Fruit fly (Drosophila melanogaster) whole organism, prepupa: ENCODE data around the gene GstZ1.
A peak's percentile ranks its signal among the peaks of the same experiment; 100 is the strongest.

ENCODE experiments used
- Blimp-1 ChIP-seq: fragments of 200-800 bp; sonication (Bioruptor generic); optimal IDR thresholded peaks from 3 replicates; lab custom pipeline; 2017; ENCODE audit warnings: missing biosample characterization, missing genetic modification characterization, mild to moderate bottlenecking, moderate library complexity, missing genetic modification reagents
- CG10631 ChIP-seq: fragments of 200-800 bp; sonication (Bioruptor generic); optimal IDR thresholded peaks from 2 replicates; lab custom pipeline; 2016; ENCODE audit warnings: missing biosample characterization, missing genetic modification characterization
- CG10669 ChIP-seq: fragments of 200-800 bp; sonication (Bioruptor generic); optimal IDR thresholded peaks from 3 replicates; lab custom pipeline; 2018; ENCODE audit warnings: missing biosample characterization, mild to moderate bottlenecking, missing genetic modification characterization, moderate library complexity
- CG11762 ChIP-seq: fragments of 200-800 bp; sonication (Bioruptor generic); optimal IDR thresholded peaks from 3 replicates; lab custom pipeline; 2016; ENCODE audit warnings: missing biosample characterization, missing genetic modification characterization; ENCODE audit not compliant: insufficient read depth
- CG11902 ChIP-seq: fragments of 200-800 bp; sonication (Bioruptor generic); optimal IDR thresholded peaks from 3 replicates; lab custom pipeline; 2016; ENCODE audit warnings: missing biosample characterization, missing genetic modification characterization
- CG15336 ChIP-seq: fragments of 200-800 bp; sonication (Bioruptor generic); IDR thresholded peaks from 2 replicates; pipeline ENCODE4 v1.3.6; 2022; ENCODE audit warnings: missing biosample characterization, missing genetic modification characterization
- CG3032 ChIP-seq: fragments of 200-800 bp; optimal IDR thresholded peaks from 2 replicates; lab custom pipeline; 2019; ENCODE audit warnings: missing biosample characterization, mild to moderate bottlenecking, missing genetic modification characterization, moderate library complexity
- CG31627 ChIP-seq: fragments of 200-800 bp; sonication (Bioruptor generic); optimal IDR thresholded peaks from 3 replicates; lab custom pipeline; 2016; ENCODE audit warnings: missing biosample characterization, missing genetic modification characterization
- CG32006 ChIP-seq: fragments of 200-800 bp; sonication (Bioruptor generic); optimal IDR thresholded peaks from 3 replicates; lab custom pipeline; 2017; ENCODE audit warnings: missing biosample characterization, mild to moderate bottlenecking, missing genetic modification characterization
- CG34406 ChIP-seq: fragments of 200-800 bp; sonication (Bioruptor generic); optimal IDR thresholded peaks from 3 replicates; lab custom pipeline; 2016; ENCODE audit warnings: missing biosample characterization, missing genetic modification characterization
- CG3919 ChIP-seq: fragments of 200-800 bp; sonication (Bioruptor generic); optimal IDR thresholded peaks from 3 replicates; lab custom pipeline; 2016; ENCODE audit warnings: missing biosample characterization, missing genetic modification characterization
- CG6163 ChIP-seq: fragments of 200-800 bp; sonication (Bioruptor generic); IDR thresholded peaks from 3 replicates; pipeline ENCODE4 v1.3.6; 2022; ENCODE audit warnings: missing biosample characterization, missing genetic modification characterization
- CG6808 ChIP-seq: fragments of 200-800 bp; sonication (Bioruptor generic); optimal IDR thresholded peaks from 3 replicates; lab custom pipeline; 2017; ENCODE audit warnings: missing biosample characterization, missing genetic modification characterization, mild to moderate bottlenecking, moderate library complexity, missing genetic modification reagents
- CG8119 ChIP-seq: fragments of 200-800 bp; sonication (Bioruptor generic); IDR thresholded peaks from 3 replicates; pipeline ENCODE4 v1.3.6; 2022; ENCODE audit warnings: missing biosample characterization, missing genetic modification characterization
- CG8319 ChIP-seq: fragments of 200-800 bp; sonication (Bioruptor generic); optimal IDR thresholded peaks from 3 replicates; lab custom pipeline; 2016; ENCODE audit warnings: missing biosample characterization, missing genetic modification characterization
- CG9139 ChIP-seq: fragments of 200-800 bp; sonication (Bioruptor generic); optimal IDR thresholded peaks from 3 replicates; lab custom pipeline; 2017; ENCODE audit warnings: missing biosample characterization, mild to moderate bottlenecking, missing genetic modification characterization
- Eip75B ChIP-seq: fragments of 200-800 bp; sonication (Bioruptor generic); optimal IDR thresholded peaks from 3 replicates; lab custom pipeline; 2016; ENCODE audit warnings: missing biosample characterization, missing genetic modification characterization
- Eip93F ChIP-seq: fragments of 200-800 bp; sonication (Bioruptor generic); optimal IDR thresholded peaks from 2 replicates; lab custom pipeline; 2016; ENCODE audit warnings: missing biosample characterization, mild to moderate bottlenecking, missing genetic modification characterization
- Hr4 ChIP-seq: fragments of 200-800 bp; sonication (Bioruptor generic); optimal IDR thresholded peaks from 3 replicates; lab custom pipeline; 2016; ENCODE audit warnings: missing biosample characterization, missing genetic modification characterization
- OdsH ChIP-seq: fragments of 200-800 bp; sonication (Bioruptor generic); optimal IDR thresholded peaks from 3 replicates; lab custom pipeline; 2016; ENCODE audit warnings: missing biosample characterization, missing genetic modification characterization
- Sox102F ChIP-seq: fragments of 200-800 bp; sonication (Bioruptor generic); optimal IDR thresholded peaks from 2 replicates; lab custom pipeline; 2016; ENCODE audit warnings: missing biosample characterization, mild to moderate bottlenecking, missing genetic modification characterization
- Sox15 ChIP-seq: fragments of 200-800 bp; sonication (Bioruptor generic); optimal IDR thresholded peaks from 3 replicates; lab custom pipeline; 2016; ENCODE audit warnings: missing biosample characterization, missing genetic modification characterization
- achi ChIP-seq: fragments of 200-800 bp; sonication (Bioruptor generic); optimal IDR thresholded peaks from 3 replicates; lab custom pipeline; 2016; ENCODE audit warnings: missing biosample characterization, missing genetic modification characterization
- dsx ChIP-seq: fragments of 200-800 bp; optimal IDR thresholded peaks from 3 replicates; lab custom pipeline; 2019; ENCODE audit warnings: missing biosample characterization, mild to moderate bottlenecking, missing genetic modification characterization, moderate library complexity; ENCODE audit not compliant: poor library complexity, severe bottlenecking
- fd85E ChIP-seq: fragments of 200-800 bp; sonication (Bioruptor generic); optimal IDR thresholded peaks from 3 replicates; lab custom pipeline; 2016; ENCODE audit warnings: missing biosample characterization, missing genetic modification characterization
- fkh ChIP-seq: fragments of 200-800 bp; sonication (Bioruptor generic); optimal IDR thresholded peaks from 3 replicates; lab custom pipeline; 2017; ENCODE audit warnings: missing biosample characterization, mild to moderate bottlenecking, missing genetic modification characterization, moderate library complexity
- lz ChIP-seq: fragments of 200-800 bp; sonication (Bioruptor generic); optimal IDR thresholded peaks from 3 replicates; lab custom pipeline; 2016; ENCODE audit warnings: missing biosample characterization, missing genetic modification characterization
- net ChIP-seq: fragments of 200-800 bp; sonication (Bioruptor generic); optimal IDR thresholded peaks from 3 replicates; lab custom pipeline; 2016; ENCODE audit warnings: missing biosample characterization, missing genetic modification characterization
- pdm3 ChIP-seq: fragments of 200-800 bp; sonication (Bioruptor generic); optimal IDR thresholded peaks from 3 replicates; lab custom pipeline; 2016; ENCODE audit warnings: missing biosample characterization, missing genetic modification characterization
- salr ChIP-seq, 2 experiments: fragments of 200-800 bp; sonication (Bioruptor generic); optimal IDR thresholded peaks; 3 replicates each; lab custom pipeline; 2016 to 2018; ENCODE audit warnings: missing biosample characterization in 2 of 2, missing genetic modification characterization in 2 of 2, mild to moderate bottlenecking in 1 of 2
- spab ChIP-seq: fragments of 200-800 bp; sonication (Bioruptor generic); optimal IDR thresholded peaks from 2 replicates; lab custom pipeline; 2017; ENCODE audit warnings: missing biosample characterization, mild to moderate bottlenecking, missing genetic modification characterization, missing genetic modification reagents
- svp ChIP-seq: fragments of 200-800 bp; sonication (Bioruptor generic); peaks from one replicate; lab custom pipeline; 2016; ENCODE audit warnings: missing biosample characterization, missing genetic modification characterization
- topi ChIP-seq: fragments of 200-800 bp; sonication (Bioruptor generic); optimal IDR thresholded peaks from 3 replicates; lab custom pipeline; 2016; ENCODE audit warnings: missing biosample characterization, missing genetic modification characterization
- vri ChIP-seq: fragments of 200-800 bp; sonication (Bioruptor generic); optimal IDR thresholded peaks from 3 replicates; lab custom pipeline; 2016; ENCODE audit warnings: missing biosample characterization, mild to moderate bottlenecking, missing genetic modification characterization

Gene GstZ1

dm6 chr3R:9416951-9417350 lies 39.4 kb downstream of the GstZ1 start:
- TF ChIP-seq Blimp-1 (no peak), fd85E (GFP tag; lab: Kevin White, UChicago) (no peak), OdsH (no peak), CG15336 (no peak), Sox15 (no peak), topi (no peak), salr (GFP tag; optimal IDR thresholded peaks at IDR 0.05; lab: Kevin White, UChicago) (no peak), CG6163 (GFP tag; lab: Robert Waterston, UW) (no peak), spab (no peak), lz (GFP tag; lab: Kevin White, UChicago) (no peak), CG10669 (GFP tag; lab: Kevin White, UChicago) (no peak), Hr4 (no peak), achi (GFP tag; lab: Kevin White, UChicago) (no peak), CG8119 (GFP tag; lab: Robert Waterston, UW) (no peak), CG11762 (no peak), CG8319 (GFP tag; lab: Kevin White, UChicago) (no peak)

dm6 chr3R:9411928-9412640 lies 44.3 kb downstream of the GstZ1 start, which contains the start of the genes Task7 and alpha-Man-IIa:
Task7 (minus strand) TSS chr3R:9412293.
alpha-Man-IIa (plus strand) TSS chr3R:9412548.
- TF ChIP-seq Eip93F (GFP tag; lab: Kevin White, UChicago): peak; percentile 12
- no peak for TF ChIP-seq Eip75B
- peak; percentile 68 for TF ChIP-seq fkh (GFP tag; lab: Kevin White, UChicago)
- TF ChIP-seq, all 60 proteins: peak for 2

dm6 chr3R:9410182-9410581 lies 46.2 kb downstream of the GstZ1 start, which contains the start of gene betaTub85D:
betaTub85D (minus strand) TSS chr3R:9410282.
- TF ChIP-seq achi (GFP tag; lab: Kevin White, UChicago) (no peak), Sox15 (no peak), svp (GFP tag; lab: Kevin White, UChicago) (no peak), CG9139 (GFP tag; lab: Kevin White, UChicago) (no peak), CG6808 (no peak), CG31627 (GFP tag; lab: Kevin White, UChicago) (no peak), CG15336 (no peak), pdm3 (GFP tag; lab: Kevin White, UChicago) (no peak), salr (GFP tag; optimal IDR thresholded peaks at IDR 0.05; lab: Kevin White, UChicago) (no peak), CG32006 (GFP tag; lab: Kevin White, UChicago) (no peak), CG10631 (no peak), dsx (GFP tag; lab: Kevin White, UChicago) (no peak), CG3032 (no peak), CG6163 (GFP tag; lab: Robert Waterston, UW) (no peak), CG11902 (GFP tag; lab: Kevin White, UChicago) (no peak), Sox102F (GFP tag; lab: Kevin White, UChicago) (no peak)

- TF ChIP-seq CG34406 (no peak), Eip75B (no peak), achi (GFP tag; lab: Kevin White, UChicago) (no peak), vri (GFP tag; lab: Kevin White, UChicago) (no peak), CG31627 (GFP tag; lab: Kevin White, UChicago) (no peak), CG3919 (GFP tag; lab: Kevin White, UChicago) (no peak), CG32006 (GFP tag; lab: Kevin White, UChicago) (no peak), net (GFP tag; lab: Kevin White, UChicago) (no peak)
Observed at dm6 chr3R:9408069-9408468, 48.3 kb downstream of the GstZ1 start, which contains the start of gene CG44261. CG44261 (minus strand) TSS chr3R:9408169.
